Worm (Caenorhabditis elegans) whole organism, young adult: ENCODE data around the gene F47B7.5.
A peak's percentile ranks its signal among the peaks of the same experiment; 100 is the strongest.

Experiments
- B0261.1 ChIP-seq: sonication (generic microtip); optimal IDR thresholded peaks from 2 replicates; lab custom pipeline; 2016; ENCODE audit warnings: mild to moderate bottlenecking, missing genetic modification characterization, moderate library complexity, missing compliant biosample characterization
- F23B12.7 ChIP-seq: sonication (generic microtip); optimal IDR thresholded peaks from 2 replicates; lab custom pipeline; 2017; ENCODE audit warnings: missing genetic modification characterization, mild to moderate bottlenecking, missing compliant biosample characterization, antibody characterized with exemption, moderate library complexity; ENCODE audit not compliant: insufficient read depth
- F57C9.4 ChIP-seq: sonication (generic microtip); optimal IDR thresholded peaks from 2 replicates; lab custom pipeline; 2017; ENCODE audit warnings: mild to moderate bottlenecking, missing genetic modification characterization, missing compliant biosample characterization
- T26A5.8 ChIP-seq: sonication (generic microtip); optimal IDR thresholded peaks from 2 replicates; lab custom pipeline; 2016; ENCODE audit warnings: missing genetic modification characterization, missing compliant biosample characterization
- Y53G8AR.9 ChIP-seq: fragments of 200-800 bp; sonication (Bioruptor generic); conservative IDR thresholded peaks from 2 replicates; pipeline ENCODE4 v1.3.6; 2022; ENCODE audit warnings: missing genetic modification reagents, missing genetic modification characterization, missing compliant biosample characterization
- ZK185.1 ChIP-seq: sonication (generic microtip); optimal IDR thresholded peaks from 2 replicates; lab custom pipeline; 2016; ENCODE audit warnings: mild to moderate bottlenecking, missing genetic modification characterization, missing compliant biosample characterization; ENCODE audit not compliant: poor library complexity, severe bottlenecking
- akir-1 ChIP-seq: fragments of 200-800 bp; sonication (Bioruptor generic); optimal IDR thresholded peaks from 2 replicates; lab custom pipeline; 2018; ENCODE audit warnings: mild to moderate bottlenecking, missing genetic modification characterization, moderate library complexity, missing compliant biosample characterization
- aptf-2 ChIP-seq: fragments of 200-800 bp; sonication (Bioruptor generic); conservative IDR thresholded peaks from 2 replicates; pipeline ENCODE4 v1.3.6; 2022; ENCODE audit warnings: missing genetic modification reagents, missing genetic modification characterization, missing compliant biosample characterization
- attf-3 ChIP-seq: fragments of 200-800 bp; sonication (Bioruptor generic); conservative IDR thresholded peaks from 2 replicates; pipeline ENCODE4 v1.3.6; 2022; ENCODE audit warnings: missing genetic modification reagents, missing genetic modification characterization, missing compliant biosample characterization
- bed-1 ChIP-seq: fragments of 200-800 bp; sonication (Bioruptor generic); IDR thresholded peaks from 2 replicates; pipeline ENCODE4 v1.3.6; 2022; ENCODE audit warnings: missing genetic modification reagents, missing genetic modification characterization, missing compliant biosample characterization
- ccch-3 ChIP-seq: fragments of 200-800 bp; sonication (Bioruptor generic); optimal IDR thresholded peaks from 2 replicates; lab custom pipeline; 2018; ENCODE audit warnings: mild to moderate bottlenecking, missing genetic modification characterization, missing compliant biosample characterization
- ceh-100 ChIP-seq: fragments of 200-800 bp; sonication (Bioruptor generic); IDR thresholded peaks from 2 replicates; pipeline ENCODE4 v1.3.6; 2022; ENCODE audit warnings: missing genetic modification reagents, missing genetic modification characterization, missing compliant biosample characterization
- ceh-58 ChIP-seq: fragments of 200-800 bp; sonication (Bioruptor generic); IDR thresholded peaks from 2 replicates; pipeline ENCODE4 v1.3.6; 2022; ENCODE audit warnings: missing genetic modification characterization, missing compliant biosample characterization
- dox-1 ChIP-seq: fragments of 200-800 bp; sonication (Bioruptor generic); IDR thresholded peaks from 2 replicates; pipeline ENCODE4 v1.3.6; 2022; ENCODE audit warnings: missing genetic modification reagents, missing genetic modification characterization, missing compliant biosample characterization
- dpff-1 ChIP-seq: sonication (generic microtip); optimal IDR thresholded peaks from 2 replicates; lab custom pipeline; 2017; ENCODE audit warnings: mild to moderate bottlenecking, missing genetic modification characterization, missing compliant biosample characterization
- efl-1 ChIP-seq: fragments of 150-350 bp; optimal IDR thresholded peaks from 2 replicates; lab custom pipeline; 2014; ENCODE audit warnings: missing biosample characterization, missing genetic modification reagents, missing genetic modification characterization
- egrh-3 ChIP-seq: fragments of 200-800 bp; sonication (Bioruptor generic); IDR thresholded peaks from 2 replicates; pipeline ENCODE4 v1.3.6; 2022; ENCODE audit warnings: missing genetic modification reagents, missing genetic modification characterization, missing compliant biosample characterization
- fkh-3 ChIP-seq: sonication (generic microtip); optimal IDR thresholded peaks from 2 replicates; lab custom pipeline; 2016; ENCODE audit warnings: mild to moderate bottlenecking, missing genetic modification characterization, missing compliant biosample characterization
- him-1 ChIP-seq: sonication (generic microtip); optimal IDR thresholded peaks from 2 replicates; lab custom pipeline; 2016; ENCODE audit warnings: missing genotype, missing genetic modification reagents, missing genetic modification characterization, missing compliant biosample characterization
- hrde-1 ChIP-seq: sonication (generic microtip); optimal IDR thresholded peaks from 2 replicates; lab custom pipeline; 2016; ENCODE audit warnings: missing genetic modification characterization, mild to moderate bottlenecking, missing compliant biosample characterization, moderate library complexity, missing genotype, missing genetic modification reagents, borderline replicate concordance
- let-607 ChIP-seq, 2 experiments: fragments of 200-800 bp in 1 of 2; sonication (Bioruptor generic) in 1 of 2; sonication (generic microtip) in 1 of 2; optimal IDR thresholded peaks; 2 replicates each; lab custom pipeline; 2016 to 2018; ENCODE audit warnings: mild to moderate bottlenecking in 2 of 2, missing compliant biosample characterization in 2 of 2, missing genetic modification characterization in 2 of 2, moderate library complexity in 2 of 2, missing genotype in 1 of 2
- lsl-1 ChIP-seq: fragments of 200-800 bp; sonication (Bioruptor generic); optimal IDR thresholded peaks from 2 replicates; lab custom pipeline; 2018; ENCODE audit warnings: mild to moderate bottlenecking, missing genetic modification characterization, moderate library complexity, missing compliant biosample characterization
- lsy-27 ChIP-seq: sonication (generic microtip); optimal IDR thresholded peaks from 2 replicates; lab custom pipeline; 2017; ENCODE audit warnings: missing genetic modification characterization, mild to moderate bottlenecking, missing compliant biosample characterization, antibody characterized with exemption, missing genotype, borderline replicate concordance; ENCODE audit not compliant: insufficient read depth
- madf-10 ChIP-seq: sonication (generic microtip); optimal IDR thresholded peaks from 2 replicates; lab custom pipeline; 2016; ENCODE audit warnings: mild to moderate bottlenecking, missing genetic modification characterization, missing compliant biosample characterization
- madf-6 ChIP-seq: fragments of 200-800 bp; sonication (Bioruptor generic); IDR thresholded peaks from 2 replicates; pipeline ENCODE4 v1.3.6; 2022; ENCODE audit warnings: missing genetic modification reagents, missing genetic modification characterization, missing compliant biosample characterization
- nfya-2 ChIP-seq: fragments of 200-800 bp; sonication (Bioruptor generic); IDR thresholded peaks from 2 replicates; pipeline ENCODE4 v1.3.6; 2022; ENCODE audit warnings: missing genetic modification reagents, missing genetic modification characterization, missing compliant biosample characterization
- nfyb-1 ChIP-seq: fragments of 200-800 bp; sonication (Bioruptor generic); IDR thresholded peaks from 2 replicates; pipeline ENCODE4 v1.3.6; 2022; ENCODE audit warnings: missing genetic modification reagents, missing genetic modification characterization, missing compliant biosample characterization
- nhr-179 ChIP-seq: sonication (generic microtip); optimal IDR thresholded peaks from 2 replicates; lab custom pipeline; 2016; ENCODE audit warnings: mild to moderate bottlenecking, missing genetic modification characterization, missing compliant biosample characterization
- pbrm-1 ChIP-seq: fragments of 200-800 bp; sonication (Bioruptor generic); IDR thresholded peaks from 2 replicates; pipeline ENCODE4 v1.3.6; 2022; ENCODE audit warnings: missing genetic modification reagents, missing genetic modification characterization, missing compliant biosample characterization
- sdz-38 ChIP-seq: sonication (generic microtip); optimal IDR thresholded peaks from 2 replicates; lab custom pipeline; 2016; ENCODE audit warnings: missing genotype, missing genetic modification characterization, missing compliant biosample characterization
- xnd-1 ChIP-seq: sonication (generic microtip); optimal IDR thresholded peaks from 2 replicates; lab custom pipeline; 2016; ENCODE audit warnings: missing genotype, missing genetic modification reagents, missing genetic modification characterization, missing compliant biosample characterization
- zfh-2 ChIP-seq: fragments of 200-800 bp; sonication (Bioruptor generic); conservative IDR thresholded peaks from 2 replicates; pipeline ENCODE4 v1.3.6; 2022; ENCODE audit warnings: missing genetic modification reagents, missing genetic modification characterization, missing compliant biosample characterization
- zim-3 ChIP-seq: sonication (generic microtip); optimal IDR thresholded peaks from 2 replicates; lab custom pipeline; 2017; ENCODE audit warnings: mild to moderate bottlenecking, missing genetic modification characterization, moderate library complexity, missing compliant biosample characterization
- ztf-3 ChIP-seq: fragments of 200-800 bp; sonication (Bioruptor generic); optimal IDR thresholded peaks from 2 replicates; lab custom pipeline; 2018; ENCODE audit warnings: mild to moderate bottlenecking, missing genetic modification characterization, missing compliant biosample characterization

F47B7.5 gene

DNA sequence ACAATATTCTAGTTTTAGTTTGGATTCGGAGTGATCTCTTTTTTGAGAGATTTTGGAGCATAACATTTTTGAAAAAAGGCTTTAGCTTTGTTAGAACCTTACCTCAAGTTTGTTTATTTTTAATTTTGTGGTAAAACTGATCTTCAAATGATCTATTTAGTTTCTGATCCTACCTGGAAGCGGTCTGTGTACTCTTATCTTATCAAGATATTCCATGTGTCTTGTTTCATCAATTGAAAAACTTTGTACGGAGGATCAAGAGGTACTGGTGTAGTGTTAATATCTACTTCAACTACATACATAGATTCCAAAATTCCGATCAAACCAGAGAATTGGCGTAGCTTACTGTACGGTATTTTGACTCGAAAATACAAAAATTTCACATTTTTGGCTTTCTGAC is 12.9 kb downstream of the F47B7.5 start:
- TF ChIP-seq lsy-27 (tag; lab: Kevin White, UChicago), result no peak
- no peak for TF ChIP-seq nhr-179 (tag; lab: Kevin White, UChicago)
- no peak for TF ChIP-seq nfyb-1
- no peak for TF ChIP-seq madf-10 (tag; lab: Kevin White, UChicago)
- TF ChIP-seq T26A5.8 (tag; lab: Kevin White, UChicago), result no peak
- TF ChIP-seq him-1 (tag; lab: Kevin White, UChicago), result no peak
- no peak for TF ChIP-seq dox-1 (GFP tag; lab: Robert Waterston, UW)
- TF ChIP-seq F23B12.7 (tag; lab: Kevin White, UChicago), result no peak
- TF ChIP-seq efl-1 (GFP tag; lab: Kevin White, UChicago), result no peak
- TF ChIP-seq attf-3 (GFP tag; lab: Robert Waterston, UW), result no peak
- no peak for TF ChIP-seq xnd-1
- no peak for TF ChIP-seq ceh-58 (GFP tag; lab: Robert Waterston, UW)
- no peak for TF ChIP-seq B0261.1 (tag; lab: Kevin White, UChicago)
- no peak for TF ChIP-seq sdz-38 (tag; lab: Kevin White, UChicago)
- no peak for TF ChIP-seq hrde-1 (tag; lab: Kevin White, UChicago)
- no peak for TF ChIP-seq fkh-3
- TF ChIP-seq madf-6 (GFP tag; lab: Robert Waterston, UW), result no peak
- TF ChIP-seq ccch-3 (GFP tag; lab: Kevin White, UChicago), result no peak
- TF ChIP-seq dpff-1 (tag; lab: Kevin White, UChicago), result no peak

DNA sequence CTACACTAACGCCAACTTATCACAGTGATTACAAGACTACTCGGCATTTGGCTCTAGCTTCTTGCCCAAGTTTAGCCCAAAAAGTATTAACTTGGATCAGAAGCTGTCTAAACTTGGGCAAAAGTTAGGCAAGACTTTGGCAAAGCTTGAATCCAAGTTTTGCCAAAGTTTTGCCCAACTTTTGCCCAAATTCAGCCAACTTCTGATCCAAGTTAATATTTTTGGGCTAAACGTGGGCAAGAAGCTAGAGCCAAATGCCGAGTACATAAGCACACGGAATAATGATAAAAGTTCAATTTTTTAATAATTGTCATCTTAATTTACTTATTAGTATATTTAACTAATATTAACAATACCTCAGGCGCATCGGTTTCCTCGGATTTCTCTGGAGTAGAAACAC is 13.6 kb downstream of the F47B7.5 start:
- TF ChIP-seq nfya-2 (GFP tag; lab: Robert Waterston, UW) (peak; percentile 58; the same call in 1 of the 2 replicates), bed-1 (GFP tag; lab: Robert Waterston, UW) (0 out of 2 replicates have a peak, but pooled peaks have one; percentile 56)

DNA sequence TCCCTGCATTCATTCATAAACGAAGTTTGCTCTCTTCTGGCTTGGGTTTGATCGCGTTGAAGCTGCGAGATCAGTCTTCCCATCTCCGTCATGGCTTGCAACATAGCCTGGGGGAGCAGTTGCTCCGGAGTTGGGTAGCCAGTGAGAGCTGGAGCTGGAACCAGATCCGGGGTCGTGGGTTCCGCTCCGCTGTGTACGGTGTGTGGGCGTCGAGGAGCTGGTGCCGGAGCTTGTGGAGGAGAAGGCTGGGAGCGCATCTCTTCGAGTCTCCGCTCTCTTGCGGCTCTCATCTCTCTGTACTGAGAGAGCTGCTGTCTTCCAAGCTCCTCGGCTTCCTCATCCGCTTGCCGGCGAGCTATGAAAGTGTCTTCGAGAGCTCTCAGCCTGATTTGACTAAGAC is 16.2 kb downstream of the F47B7.5 start:
- TF ChIP-seq ceh-100 (GFP tag; lab: Robert Waterston, UW), result no peak
- TF ChIP-seq ZK185.1 (tag; lab: Kevin White, UChicago), result no peak
- peak; percentile 82 for TF ChIP-seq egrh-3 (GFP tag; lab: Robert Waterston, UW)
- peak; percentile 15 for TF ChIP-seq fkh-3
- TF ChIP-seq let-607 (tag; optimal IDR thresholded peaks at IDR 0.05; lab: Kevin White, UChicago), result no peak
- peak; percentile 69; the same call in 1 of the 2 replicates for TF ChIP-seq zfh-2 (GFP tag; lab: Robert Waterston, UW)
- no peak for TF ChIP-seq Y53G8AR.9 (GFP tag; lab: Robert Waterston, UW)
- TF ChIP-seq zim-3 (tag; lab: Kevin White, UChicago), result no peak
- 0 out of 2 replicates have a peak, but pooled peaks have one; percentile 8 for TF ChIP-seq nfyb-1
- TF ChIP-seq bed-1 (GFP tag; lab: Robert Waterston, UW), result no peak

DNA sequence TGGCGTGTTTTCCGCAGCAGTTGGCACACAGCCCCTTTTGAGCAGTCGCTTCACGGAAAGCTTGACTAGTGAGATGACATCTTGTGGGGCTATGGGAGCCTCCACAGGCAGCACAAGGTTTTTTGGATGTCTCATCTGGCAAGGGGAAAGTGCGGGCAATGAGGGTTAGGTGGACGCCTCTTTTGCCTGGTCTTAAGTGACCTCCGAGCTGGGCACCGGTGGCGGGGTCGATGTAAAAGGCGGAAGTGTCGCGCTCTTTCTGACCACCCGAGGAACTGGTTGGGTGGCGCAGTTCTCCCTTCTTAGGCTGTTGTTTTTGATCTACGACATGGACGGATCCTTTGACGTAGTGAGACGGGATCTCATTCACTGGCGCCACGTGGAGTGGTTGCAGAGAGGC is 17.2 kb downstream of the F47B7.5 start:
- TF ChIP-seq ztf-3 (GFP tag; lab: Kevin White, UChicago) (no peak), pbrm-1 (GFP tag; lab: Robert Waterston, UW) (no peak), aptf-2 (GFP tag; lab: Robert Waterston, UW) (no peak), lsl-1 (GFP tag; lab: Kevin White, UChicago) (no peak), F57C9.4 (no peak), akir-1 (GFP tag; lab: Kevin White, UChicago) (no peak), madf-10 (tag; lab: Kevin White, UChicago) (no peak), zfh-2 (GFP tag; lab: Robert Waterston, UW) (peak; percentile 67)
